Fruit fly (Drosophila melanogaster): Measurements from ENCODE around the gene CG8997.

The CG8997 gene

DNA sequence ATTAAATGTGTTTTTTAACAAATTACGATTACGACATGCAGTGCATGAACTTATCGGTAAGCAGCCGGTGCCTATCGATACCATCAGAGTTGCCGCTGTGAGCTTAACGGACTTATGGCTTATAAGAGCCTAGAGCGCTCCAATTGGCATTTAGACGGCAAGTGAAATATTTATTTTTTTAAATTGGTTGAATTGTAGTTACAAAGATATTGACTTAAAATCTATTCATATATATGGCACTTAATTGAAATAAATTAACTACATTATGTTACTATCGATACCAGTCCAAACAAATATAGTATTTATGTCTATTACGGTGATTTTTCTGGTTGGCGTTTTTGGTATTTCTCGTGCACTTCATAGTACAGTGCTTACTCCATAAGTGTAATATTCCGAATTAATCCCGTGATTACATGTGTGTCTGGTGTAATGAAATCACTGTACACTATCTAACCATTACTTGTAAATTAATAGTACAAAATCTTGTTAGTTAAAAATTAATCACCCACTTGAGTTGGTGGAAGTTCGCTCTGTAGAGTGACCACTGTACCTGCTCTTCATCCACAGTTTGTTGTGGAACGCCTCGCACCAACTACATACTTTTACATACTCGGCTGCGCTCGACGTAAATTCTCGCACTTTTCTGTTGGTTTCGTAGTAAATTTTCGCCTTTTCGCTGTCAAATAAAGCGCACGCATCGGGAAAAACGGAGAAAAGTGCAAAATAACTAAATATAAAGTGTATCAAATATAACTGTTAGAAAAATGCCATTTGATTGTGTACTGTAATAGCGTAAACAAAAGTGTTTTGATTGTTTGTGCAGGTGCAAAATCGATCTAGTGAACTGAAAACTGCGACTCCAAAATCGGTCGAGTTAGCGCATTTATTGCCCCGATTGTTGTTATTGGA, 9.9 kb downstream of the CG8997 start, which contains the start of the genes mRpS23 and CenG1A (continued):
- TF ChIP-seq CG10209 (GFP tag; optimal IDR thresholded peaks at IDR 0.05) (peak; percentile 100), Poxn (GFP tag; IDR thresholded peaks at IDR 0.05) (peak; percentile 99), CG13775 (GFP tag; optimal IDR thresholded peaks at IDR 0.05) (peak; percentile 99), luna (GFP tag; optimal IDR thresholded peaks at IDR 0.05) (peak; percentile 99), CG2199 (GFP tag; IDR thresholded peaks at IDR 0.05) (peak; percentile 100), kay (GFP tag; optimal IDR thresholded peaks at IDR 0.05) (peak; percentile 99), Nf-YB (GFP tag; optimal IDR thresholded peaks at IDR 0.05) (peak; percentile 92), CG8089 (GFP tag; optimal IDR thresholded peaks at IDR 0.05) (peak; percentile 100), CG9609 (GFP tag; optimal IDR thresholded peaks at IDR 0.05) (peak; percentile 100), CG11504 (tag; optimal IDR thresholded peaks at IDR 0.05) (peak; percentile 99), CG17328 (GFP tag; IDR thresholded peaks at IDR 0.05) (peak; percentile 100), Eip74EF (GFP tag; optimal IDR thresholded peaks at IDR 0.05) (peak in 1 of 2 experiments; percentile 100), emc (GFP tag; optimal IDR thresholded peaks at IDR 0.05) (peak; percentile 99), CG17802 (tag; optimal IDR thresholded peaks at IDR 0.05) (peak; percentile 95), grn (GFP tag; optimal IDR thresholded peaks at IDR 0.05) (peak; percentile 95), Xrp1 (GFP tag; IDR thresholded peaks at IDR 0.05) (peak; percentile 100), E2f2 (GFP tag; IDR thresholded peaks at IDR 0.05) (peak; percentile 95), CG10565 (GFP tag; optimal IDR thresholded peaks at IDR 0.05) (peak; percentile 99), unc-4 (GFP tag; IDR thresholded peaks at IDR 0.05; ENCODE audit: partially characterized antibody) (peak; percentile 82), Jarid2 (GFP tag; optimal IDR thresholded peaks at IDR 0.05) (peak; percentile 97), C15 (GFP tag; IDR thresholded peaks at IDR 0.05) (peak; percentile 100), CG13894 (tag; optimal IDR thresholded peaks at IDR 0.05) (peak; percentile 99), CG6689 (GFP tag; IDR thresholded peaks at IDR 0.05) (peak; percentile 100), CG17361 (GFP tag; IDR thresholded peaks at IDR 0.05) (peak; percentile 99), Max (GFP tag; optimal IDR thresholded peaks at IDR 0.05) (peak; percentile 100), CG14014 (GFP tag; IDR thresholded peaks at IDR 0.05) (peak; percentile 100), tll (GFP tag; optimal IDR thresholded peaks at IDR 0.05) (peak; percentile 53 to 80), CG4617 (GFP tag; optimal IDR thresholded peaks at IDR 0.05; ENCODE audit: borderline replicate concordance) (peak; percentile 100), CG8478 (optimal IDR thresholded peaks at IDR 0.05) (no peak), ara (GFP tag; IDR thresholded peaks at IDR 0.05) (peak; percentile 100), CG5245 (GFP tag; optimal IDR thresholded peaks at IDR 0.05) (peak; percentile 100), CG7372 (GFP tag; IDR thresholded peaks at IDR 0.05) (peak; percentile 100), lab (GFP tag; optimal IDR thresholded peaks at IDR 0.05) (peak; percentile 100), bab2 (GFP tag; optimal IDR thresholded peaks at IDR 0.05) (peak; percentile 100), CG1832 (GFP tag; optimal IDR thresholded peaks at IDR 0.05) (no peak), Myb (GFP tag; optimal IDR thresholded peaks at IDR 0.05) (peak; percentile 96), fd96Cb (tag; optimal IDR thresholded peaks at IDR 0.05) (peak; percentile 100), CG10321 (GFP tag; IDR thresholded peaks at IDR 0.05) (peak; percentile 92), br (optimal IDR thresholded peaks at IDR 0.05) (no peak), en (GFP tag; optimal IDR thresholded peaks at IDR 0.05) (peak; percentile 100), CG9215 (GFP tag; IDR thresholded peaks at IDR 0.05) (peak; percentile 99), CHES-1-like (GFP tag; optimal IDR thresholded peaks at IDR 0.05) (peak; percentile 100), CG14441 (GFP tag; IDR thresholded peaks at IDR 0.05) (peak; percentile 100), Dll (GFP tag; IDR thresholded peaks at IDR 0.05; ENCODE audit: partially characterized antibody) (peak; percentile 93), MTF-1 (GFP tag; optimal IDR thresholded peaks at IDR 0.05; ENCODE audit: borderline replicate concordance) (peak; percentile 99), CG15479 (GFP tag; optimal IDR thresholded peaks at IDR 0.05) (peak; percentile 80), tin (GFP tag; optimal IDR thresholded peaks at IDR 0.05) (peak; percentile 100), PHDP (tag; optimal IDR thresholded peaks at IDR 0.05) (peak; percentile 100)
